Worm (Caenorhabditis elegans): ENCODE data around the gene srz-14.

Gene srz-14

ce11 chrV:16175757-16176156, 7.7 kb upstream of the srz-14 start, which contains the start of gene cyp-33D1:
TSS of gene cyp-33D1 (minus strand) at chrV:16175857.
- TF ChIP-seq nhr-84 (tag; optimal IDR thresholded peaks at IDR 0.05) = no peak
- TF ChIP-seq mef-2 (tag; optimal IDR thresholded peaks at IDR 0.05) = no peak
- no peak for TF ChIP-seq fkh-4 (tag; optimal IDR thresholded peaks at IDR 0.05; ENCODE audit: borderline replicate concordance)
- TF ChIP-seq mdl-1 (tag; optimal IDR thresholded peaks at IDR 0.05) = no peak
- TF ChIP-seq pag-3 (tag; optimal IDR thresholded peaks at IDR 0.05; ENCODE audit: borderline replicate concordance, insufficient read depth) = no peak
- no peak for TF ChIP-seq lin-13 (GFP tag; optimal IDR thresholded peaks at IDR 0.05)
- no peak for TF ChIP-seq sptf-1 (tag; optimal IDR thresholded peaks at IDR 0.05)
- no peak for TF ChIP-seq xbp-1 (tag; optimal IDR thresholded peaks at IDR 0.05)
- TF ChIP-seq lsy-2 (tag; optimal IDR thresholded peaks at IDR 0.05) = no peak
- no peak for TF ChIP-seq nhr-76 (tag; optimal IDR thresholded peaks at IDR 0.05)
- TF ChIP-seq sup-37 (GFP tag; optimal IDR thresholded peaks at IDR 0.05) = no peak
- TF ChIP-seq nhr-77 (tag; optimal IDR thresholded peaks at IDR 0.05) = no peak
- no peak for TF ChIP-seq ceh-82 (tag; optimal IDR thresholded peaks at IDR 0.05)
- TF ChIP-seq nhr-85 (tag) = no peak
- TF ChIP-seq nhr-47 (tag; optimal IDR thresholded peaks at IDR 0.05) = no peak

- TF ChIP-seq zip-4 (GFP tag; optimal IDR thresholded peaks at IDR 0.05) (no peak), nhr-85 (tag) (no peak), nhr-47 (tag; optimal IDR thresholded peaks at IDR 0.05) (no peak), lin-15B (tag; optimal IDR thresholded peaks at IDR 0.05) (no peak), pag-3 (tag; optimal IDR thresholded peaks at IDR 0.05; ENCODE audit: borderline replicate concordance, insufficient read depth) (no peak), grh-1 (GFP tag; IDR thresholded peaks at IDR 0.05) (no peak), C16A3.4 (tag; optimal IDR thresholded peaks at IDR 0.05) (no peak), isw-1 (GFP tag; IDR thresholded peaks at IDR 0.05) (no peak), elt-3 (tag; optimal IDR thresholded peaks at IDR 0.05) (no peak), unc-98 (GFP tag; IDR thresholded peaks at IDR 0.05) (no peak), nhr-12 (tag; optimal IDR thresholded peaks at IDR 0.05) (no peak), mep-1 (tag; optimal IDR thresholded peaks at IDR 0.05) (no peak), swsn-7 (tag; optimal IDR thresholded peaks at IDR 0.05) (no peak), nhr-76 (tag; optimal IDR thresholded peaks at IDR 0.05) (no peak), ceh-82 (tag; optimal IDR thresholded peaks at IDR 0.05) (no peak), tbx-2 (tag; optimal IDR thresholded peaks at IDR 0.05) (no peak), egl-13 (tag; optimal IDR thresholded peaks at IDR 0.05) (no peak)
Observed at ce11 chrV:16180350-16180749, 3.1 kb upstream of the srz-14 start, which contains the start of gene str-106. TSS of gene str-106 (plus strand) at chrV:16180650.

ce11 chrV:16182110-16182509, 1.3 kb upstream of the srz-14 start, which contains the start of gene srz-13:
TSS of gene srz-13 (plus strand) at chrV:16182410.
- TF ChIP-seq snpc-4 (tag; optimal IDR thresholded peaks at IDR 0.05) (no peak), unc-130 (tag; optimal IDR thresholded peaks at IDR 0.05) (no peak), ets-5 (GFP tag; IDR thresholded peaks at IDR 0.05) (no peak), C16A3.4 (tag; optimal IDR thresholded peaks at IDR 0.05) (no peak), pqm-1 (tag; optimal IDR thresholded peaks at IDR 0.05) (no peak), pag-3 (tag; optimal IDR thresholded peaks at IDR 0.05; ENCODE audit: borderline replicate concordance, insufficient read depth) (no peak), hlh-4 (tag; optimal IDR thresholded peaks at IDR 0.05) (no peak), dsc-1 (tag; optimal IDR thresholded peaks at IDR 0.05) (no peak), hlh-17 (GFP tag; optimal IDR thresholded peaks at IDR 0.05; ENCODE audit: borderline replicate concordance) (no peak), egl-13 (tag; optimal IDR thresholded peaks at IDR 0.05) (no peak), swsn-7 (tag; optimal IDR thresholded peaks at IDR 0.05) (no peak), ztf-11 (tag; optimal IDR thresholded peaks at IDR 0.05) (no peak), sptf-1 (tag; optimal IDR thresholded peaks at IDR 0.05) (no peak), blmp-1 (tag; optimal IDR thresholded peaks at IDR 0.05) (no peak), C04F5.9 (tag; optimal IDR thresholded peaks at IDR 0.05) (no peak), fos-1 (tag; optimal IDR thresholded peaks at IDR 0.05) (no peak), aly-2 (tag; optimal IDR thresholded peaks at IDR 0.05) (no peak), dpl-1 (GFP tag; optimal IDR thresholded peaks at IDR 0.05) (no peak)

Measured in whole organism, L1 larva.